Worm (Caenorhabditis elegans) whole organism, L1 larva: ENCODE measurements around the gene T05B4.12.

Source experiments
- aly-2 ChIP-seq: fragments of 150-350 bp; optimal IDR thresholded peaks from 2 replicates; lab custom pipeline; 2014; ENCODE audit warnings: missing biosample characterization, missing genetic modification characterization
- fkh-10 ChIP-seq: sonication (generic microtip); optimal IDR thresholded peaks from 2 replicates; lab custom pipeline; 2017; ENCODE audit warnings: missing biosample characterization, missing genetic modification reagents, missing genetic modification characterization
- snpc-4 ChIP-seq: fragments of 150-350 bp; optimal IDR thresholded peaks from 2 replicates; lab custom pipeline; 2014; ENCODE audit warnings: missing biosample characterization, missing genetic modification characterization

ce11 chrV:4122415-4122814 lies 3.4 kb downstream of the T05B4.12 start, which contains the start of gene phat-5:
- TF ChIP-seq snpc-4 (tag; lab: Kevin White, UChicago) (no peak), fkh-10 (GFP tag; lab: Kevin White, UChicago) (no peak), aly-2 (tag; lab: Kevin White, UChicago) (no peak)
